Fruit fly (Drosophila melanogaster): ENCODE data around the gene Prx6a.
A peak's percentile ranks its signal among the peaks of the same experiment; 100 is the strongest.

The Prx6a gene

DNA sequence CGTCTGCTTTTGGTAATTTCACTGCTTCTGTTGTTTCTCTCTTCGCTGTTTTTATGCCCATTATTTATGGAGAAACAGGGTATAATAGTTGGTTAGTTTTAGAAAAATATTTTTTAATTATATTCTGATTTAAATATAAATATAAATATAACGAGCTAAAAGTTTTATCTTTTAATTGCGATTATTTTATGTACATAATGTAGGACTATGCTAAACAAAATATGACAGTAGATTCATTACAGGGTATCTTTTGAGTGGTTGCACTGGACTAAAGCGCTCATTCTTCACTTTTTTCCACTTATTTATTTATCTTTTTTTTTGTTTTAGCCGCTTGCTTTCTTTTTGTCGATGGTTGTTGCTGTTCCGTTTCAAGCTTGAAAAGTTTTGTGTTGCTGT lies 27.0 kb upstream of the Prx6a start (continued):
- TF ChIP-seq CG2129 (GFP tag; IDR thresholded peaks at IDR 0.05; ENCODE audit: partially characterized antibody) (no peak), CG34224 (GFP tag; IDR thresholded peaks at IDR 0.05; ENCODE audit: partially characterized antibody) (no peak), dpn (GFP tag; optimal IDR thresholded peaks at IDR 0.05) (peak in 1 of 2 experiments; percentile 33), knrl (GFP tag; IDR thresholded peaks at IDR 0.05; ENCODE audit: partially characterized antibody) (no peak), CHES-1-like (GFP tag; optimal IDR thresholded peaks at IDR 0.05) (no peak), ERR (GFP tag; optimal IDR thresholded peaks at IDR 0.05) (no peak), Tbp (GFP tag; optimal IDR thresholded peaks at IDR 0.05) (no peak), CG14050 (GFP tag; IDR thresholded peaks at IDR 0.05) (peak; percentile 46; the same call in 1 of the 3 replicates), zf30C (GFP tag; optimal IDR thresholded peaks at IDR 0.05) (no peak), Blimp-1 (GFP tag; optimal IDR thresholded peaks at IDR 0.05) (peak; percentile 50), otp (GFP tag; IDR thresholded peaks at IDR 0.05) (no peak), gsb-n (tag; optimal IDR thresholded peaks at IDR 0.05) (no peak), insv (GFP tag; optimal IDR thresholded peaks at IDR 0.05) (no peak), fd102C (GFP tag; optimal IDR thresholded peaks at IDR 0.05) (no peak), CG10147 (GFP tag; optimal IDR thresholded peaks at IDR 0.05) (no peak), CG6813 (GFP tag; optimal IDR thresholded peaks at IDR 0.05) (no peak), CG15073 (GFP tag; optimal IDR thresholded peaks at IDR 0.05) (no peak), sima (GFP tag; optimal IDR thresholded peaks at IDR 0.05) (no peak), Bdp1 (GFP tag; optimal IDR thresholded peaks at IDR 0.05) (no peak), jumu (GFP tag; optimal IDR thresholded peaks at IDR 0.05) (no peak), CG6791 (GFP tag; IDR thresholded peaks at IDR 0.05; ENCODE audit: partially characterized antibody) (no peak), CG8478 (optimal IDR thresholded peaks at IDR 0.05) (no peak), CG7556 (GFP tag; optimal IDR thresholded peaks at IDR 0.05) (peak; percentile 26), pan (optimal IDR thresholded peaks at IDR 0.05) (no peak), pan (GFP tag; optimal IDR thresholded peaks at IDR 0.05 in 1 of 2, IDR thresholded peaks at IDR 0.05 in 1 of 2) (peak in 1 of 2 experiments; percentile 67), pum (GFP tag; optimal IDR thresholded peaks at IDR 0.05) (no peak), esg (GFP tag; conservative IDR thresholded peaks at IDR 0.05) (peak; percentile 24; the same call in 1 of the 2 replicates), CG13123 (GFP tag; optimal IDR thresholded peaks at IDR 0.05) (no peak), Xbp1 (GFP tag; optimal IDR thresholded peaks at IDR 0.05) (peak; percentile 42), sens (GFP tag) (no peak), fd3F (GFP tag; optimal IDR thresholded peaks at IDR 0.05) (no peak), CG17328 (GFP tag; IDR thresholded peaks at IDR 0.05) (peak; percentile 25; the same call in 1 of the 2 replicates), Meics (GFP tag; optimal IDR thresholded peaks at IDR 0.05) (peak; percentile 14), pnt (GFP tag; optimal IDR thresholded peaks at IDR 0.05) (no peak), hbn (GFP tag; IDR thresholded peaks at IDR 0.05; ENCODE audit: partially characterized antibody) (no peak), ato (GFP tag; IDR thresholded peaks at IDR 0.05; ENCODE audit: partially characterized antibody) (no peak), GATAe (GFP tag; conservative IDR thresholded peaks at IDR 0.05) (no peak), sim (GFP tag; IDR thresholded peaks at IDR 0.05) (no peak), slou (GFP tag; optimal IDR thresholded peaks at IDR 0.05) (no peak), sug (tag; optimal IDR thresholded peaks at IDR 0.05) (no peak), CG12155 (GFP tag; optimal IDR thresholded peaks at IDR 0.05) (no peak), CG1832 (GFP tag; optimal IDR thresholded peaks at IDR 0.05) (no peak), gt (GFP tag; IDR thresholded peaks at IDR 0.05) (no peak), CG17612 (GFP tag; IDR thresholded peaks at IDR 0.05) (no peak), crol (GFP tag; IDR thresholded peaks at IDR 0.05) (no peak), Jarid2 (GFP tag; optimal IDR thresholded peaks at IDR 0.05) (no peak), CG30403 (GFP tag; optimal IDR thresholded peaks at IDR 0.05) (peak; percentile 56), aop (GFP tag; IDR thresholded peaks at IDR 0.05) (no peak), CG8388 (GFP tag; optimal IDR thresholded peaks at IDR 0.05) (peak; percentile 49), CG18599 (GFP tag; optimal IDR thresholded peaks at IDR 0.05) (no peak), dm (GFP tag; optimal IDR thresholded peaks at IDR 0.05) (no peak), ac (GFP tag; optimal IDR thresholded peaks at IDR 0.05) (no peak)
